Fruit fly (Drosophila melanogaster) whole organism, embryonic: ENCODE measurements around the gene Pka-C3.
A peak's percentile ranks its signal among the peaks of the same experiment; 100 is the strongest.

Experiments
- CG10321 ChIP-seq: fragments of 200-800 bp; sonication (Bioruptor generic); IDR thresholded peaks from 2 replicates; pipeline ENCODE4 v1.3.6; 2022; ENCODE audit warnings: missing biosample characterization, missing genetic modification characterization
- CG10654 ChIP-seq: fragments of 200-800 bp; sonication (Bioruptor generic); optimal IDR thresholded peaks from 2 replicates; lab custom pipeline; 2016; ENCODE audit warnings: missing biosample characterization, missing genetic modification characterization
- CG11560 ChIP-seq: fragments of 200-800 bp; sonication (Bioruptor generic); IDR thresholded peaks from 3 replicates; pipeline ENCODE4 v1.3.6; 2022; ENCODE audit warnings: missing biosample characterization, missing genetic modification characterization
- CG14441 ChIP-seq: fragments of 200-800 bp; sonication (Bioruptor generic); IDR thresholded peaks from 2 replicates; pipeline ENCODE4 v1.3.6; 2022; ENCODE audit warnings: missing biosample characterization, missing genetic modification characterization
- CG14860 ChIP-seq: fragments of 200-800 bp; sonication (Bioruptor generic); IDR thresholded peaks from 3 replicates; pipeline ENCODE4 v1.3.6; 2022; ENCODE audit warnings: missing biosample characterization, missing genetic modification characterization; ENCODE audit not compliant: partially characterized antibody
- CG15269 ChIP-seq: fragments of 200-800 bp; sonication (Bioruptor generic); optimal IDR thresholded peaks from 2 replicates; lab custom pipeline; 2018; ENCODE audit warnings: missing biosample characterization, mild to moderate bottlenecking, missing genetic modification characterization, moderate library complexity
- CG17359 ChIP-seq: fragments of 200-800 bp; sonication (Bioruptor generic); optimal IDR thresholded peaks from 3 replicates; lab custom pipeline; 2018; ENCODE audit warnings: missing biosample characterization, mild to moderate bottlenecking, missing genetic modification characterization, moderate library complexity
- CG18011 ChIP-seq: fragments of 200-800 bp; sonication (Bioruptor generic); optimal IDR thresholded peaks from 2 replicates; lab custom pipeline; 2017; ENCODE audit warnings: missing biosample characterization, missing genetic modification characterization, mild to moderate bottlenecking, moderate library complexity, missing genotype
- CG2712 ChIP-seq: fragments of 200-800 bp; optimal IDR thresholded peaks from 3 replicates; lab custom pipeline; 2019; ENCODE audit warnings: missing biosample characterization, mild to moderate bottlenecking, missing genetic modification characterization, moderate library complexity
- CG2889 ChIP-seq: fragments of 200-800 bp; sonication (Bioruptor generic); IDR thresholded peaks from 3 replicates; pipeline ENCODE4 v1.3.6; 2022; ENCODE audit warnings: missing biosample characterization, missing genetic modification characterization
- CG32532 ChIP-seq: fragments of 200-800 bp; sonication (Bioruptor generic); IDR thresholded peaks from 2 replicates; pipeline ENCODE4 v1.3.6; 2022; ENCODE audit warnings: missing biosample characterization, missing genetic modification characterization
- CG3995 ChIP-seq: fragments of 200-800 bp; sonication (Bioruptor generic); optimal IDR thresholded peaks from 3 replicates; lab custom pipeline; 2016; ENCODE audit warnings: missing biosample characterization, missing genetic modification characterization
- CG4404 ChIP-seq: fragments of 200-800 bp; sonication (Bioruptor generic); IDR thresholded peaks from 2 replicates; pipeline ENCODE4 v1.3.6; 2022; ENCODE audit warnings: missing biosample characterization, missing genetic modification characterization
- CG6689 ChIP-seq: fragments of 200-800 bp; sonication (Bioruptor generic); IDR thresholded peaks from 2 replicates; pipeline ENCODE4 v1.3.6; 2022; ENCODE audit warnings: missing biosample characterization, missing genetic modification characterization
- CG8281 ChIP-seq: fragments of 200-800 bp; sonication (Bioruptor generic); optimal IDR thresholded peaks from 2 replicates; lab custom pipeline; 2018; ENCODE audit warnings: missing biosample characterization, mild to moderate bottlenecking, missing genetic modification characterization, moderate library complexity
- CG9609 ChIP-seq: fragments of 200-800 bp; sonication (Bioruptor generic); optimal IDR thresholded peaks from 3 replicates; lab custom pipeline; 2016; ENCODE audit warnings: missing biosample characterization, missing genetic modification characterization
- Dek ChIP-seq: fragments of 200-800 bp; sonication (Bioruptor generic); optimal IDR thresholded peaks from 3 replicates; lab custom pipeline; 2019; ENCODE audit warnings: missing biosample characterization, mild to moderate bottlenecking, missing genetic modification characterization, moderate library complexity
- Fer1 ChIP-seq: fragments of 200-800 bp; sonication (Bioruptor generic); optimal IDR thresholded peaks from 2 replicates; lab custom pipeline; 2017; ENCODE audit warnings: missing biosample characterization, mild to moderate bottlenecking, missing genetic modification characterization
- HLH4C ChIP-seq: fragments of 200-800 bp; sonication (Bioruptor generic); IDR thresholded peaks from 3 replicates; pipeline ENCODE4 v1.3.6; 2022; ENCODE audit warnings: missing biosample characterization, missing genetic modification characterization; ENCODE audit not compliant: partially characterized antibody
- Hr39 ChIP-seq: fragments of >200 bp; optimal IDR thresholded peaks from 2 replicates; lab custom pipeline; 2017
- Hsf ChIP-seq: fragments of 200-800 bp; sonication (Bioruptor generic); optimal IDR thresholded peaks from 3 replicates; lab custom pipeline; 2016; ENCODE audit warnings: missing biosample characterization, missing genetic modification characterization
- MTF-1 ChIP-seq: fragments of 200-800 bp; sonication (Bioruptor generic); optimal IDR thresholded peaks from 2 replicates; lab custom pipeline; 2018; ENCODE audit warnings: missing biosample characterization, mild to moderate bottlenecking, missing genetic modification characterization, borderline replicate concordance
- NFAT ChIP-seq: fragments of 200-800 bp; sonication (Bioruptor generic); IDR thresholded peaks from 2 replicates; pipeline ENCODE4 v1.3.6; 2022; ENCODE audit warnings: missing biosample characterization, missing genetic modification characterization
- Nf-YC ChIP-seq: fragments of 200-800 bp; optimal IDR thresholded peaks from 3 replicates; lab custom pipeline; 2019; ENCODE audit warnings: missing biosample characterization, mild to moderate bottlenecking, missing genetic modification characterization, moderate library complexity
- Sox102F ChIP-seq: fragments of 200-800 bp; sonication (Bioruptor generic); optimal IDR thresholded peaks from 2 replicates; lab custom pipeline; 2018; ENCODE audit warnings: missing biosample characterization, mild to moderate bottlenecking, missing genetic modification characterization, moderate library complexity
- Sry-δ ChIP-seq: fragments of 200-800 bp; sonication (Bioruptor generic); optimal IDR thresholded peaks from 2 replicates; lab custom pipeline; 2016; ENCODE audit warnings: missing biosample characterization, missing genetic modification characterization
- Ssrp ChIP-seq: fragments of 200-800 bp; sonication (Bioruptor generic); optimal IDR thresholded peaks from 2 replicates; lab custom pipeline; 2018; ENCODE audit warnings: missing biosample characterization, mild to moderate bottlenecking, missing genetic modification characterization, moderate library complexity
- Usf ChIP-seq: fragments of 200-800 bp; sonication (Bioruptor generic); optimal IDR thresholded peaks from 2 replicates; lab custom pipeline; 2017; ENCODE audit warnings: missing genotype, missing biosample characterization, missing genetic modification characterization
- ab ChIP-seq: fragments of 200-800 bp; sonication (Bioruptor generic); optimal IDR thresholded peaks from 2 replicates; lab custom pipeline; 2016; ENCODE audit warnings: missing biosample characterization, missing genetic modification characterization
- ase ChIP-seq: fragments of 200-800 bp; sonication (Bioruptor generic); IDR thresholded peaks from 3 replicates; pipeline ENCODE4 v1.3.6; 2022; ENCODE audit warnings: missing biosample characterization, missing genetic modification characterization
- ash1 ChIP-seq: fragments of 200-800 bp; sonication (Bioruptor generic); optimal IDR thresholded peaks from 2 replicates; lab custom pipeline; 2018; ENCODE audit warnings: missing biosample characterization, mild to moderate bottlenecking, missing genetic modification characterization
- bbx ChIP-seq: fragments of 200-800 bp; sonication (Bioruptor generic); IDR thresholded peaks from 2 replicates; pipeline ENCODE4 v1.3.6; 2022; ENCODE audit warnings: missing biosample characterization, missing genetic modification characterization; ENCODE audit not compliant: partially characterized antibody
- cad ChIP-seq: fragments of >200 bp; optimal IDR thresholded peaks from 2 replicates; lab custom pipeline; 2017; ENCODE audit warnings: missing biosample characterization, missing genetic modification characterization
- cato ChIP-seq: fragments of 200-800 bp; sonication (Bioruptor generic); optimal IDR thresholded peaks from 2 replicates; lab custom pipeline; 2016; ENCODE audit warnings: missing biosample characterization, missing genetic modification characterization, borderline replicate concordance
- cg ChIP-seq: fragments of 200-800 bp; sonication (Bioruptor generic); optimal IDR thresholded peaks from 3 replicates; lab custom pipeline; 2019; ENCODE audit warnings: missing biosample characterization, mild to moderate bottlenecking, missing genetic modification characterization, moderate library complexity
- crc ChIP-seq: fragments of 200-800 bp; sonication (Bioruptor generic); optimal IDR thresholded peaks from 2 replicates; lab custom pipeline; 2016; ENCODE audit warnings: missing biosample characterization, missing genetic modification characterization
- dmrt99B ChIP-seq: fragments of 200-800 bp; sonication (Bioruptor generic); optimal IDR thresholded peaks from 2 replicates; lab custom pipeline; 2018; ENCODE audit warnings: missing biosample characterization, mild to moderate bottlenecking, missing genetic modification characterization, moderate library complexity
- gem ChIP-seq: fragments of 200-800 bp; sonication (Bioruptor generic); optimal IDR thresholded peaks from 2 replicates; lab custom pipeline; 2019; ENCODE audit warnings: missing biosample characterization, mild to moderate bottlenecking, missing genetic modification characterization, moderate library complexity
- gt ChIP-seq: fragments of 200-800 bp; sonication (Bioruptor generic); IDR thresholded peaks from 2 replicates; pipeline ENCODE4 v1.3.6; 2022; ENCODE audit warnings: missing biosample characterization, missing genetic modification characterization
- hth ChIP-seq: fragments of >200 bp; optimal IDR thresholded peaks from 2 replicates; lab custom pipeline; 2017; ENCODE audit warnings: inconsistent platforms
- odd ChIP-seq: fragments of 200-800 bp; sonication (Bioruptor generic); optimal IDR thresholded peaks from 2 replicates; lab custom pipeline; 2017; ENCODE audit warnings: missing biosample characterization, mild to moderate bottlenecking, missing genetic modification characterization
- peb ChIP-seq: fragments of 200-800 bp; sonication (Bioruptor generic); IDR thresholded peaks from 2 replicates; pipeline ENCODE4 v1.3.6; 2022; ENCODE audit warnings: missing biosample characterization, missing genetic modification characterization
- prd ChIP-seq, 3 experiments: fragments of >200 bp in 2 of 3; fragments of 200-800 bp in 1 of 3; sonication (Bioruptor generic) in 1 of 3; optimal IDR thresholded peaks in 2 of 3; IDR thresholded peaks in 1 of 3; 2 replicates in 2 of 3; 3 replicates in 1 of 3; pipeline versions ENCODE4 v1.3.6 to Lab custom; 2017 to 2022; ENCODE audit warnings: missing biosample characterization in 1 of 3, missing genetic modification characterization in 1 of 3
- ranshi ChIP-seq: fragments of 200-800 bp; sonication (Bioruptor generic); IDR thresholded peaks from 2 replicates; pipeline ENCODE4 v1.3.6; 2022; ENCODE audit warnings: missing biosample characterization, missing genetic modification characterization
- slou ChIP-seq: fragments of 200-800 bp; sonication (Bioruptor generic); optimal IDR thresholded peaks from 3 replicates; lab custom pipeline; 2016; ENCODE audit warnings: missing biosample characterization, missing genetic modification characterization
- tio ChIP-seq: fragments of 200-800 bp; sonication (Bioruptor generic); optimal IDR thresholded peaks from 2 replicates; lab custom pipeline; 2017; ENCODE audit warnings: missing biosample characterization, missing genetic modification characterization, inconsistent platforms
- vnd ChIP-seq: fragments of 200-800 bp; sonication (Bioruptor generic); IDR thresholded peaks from 3 replicates; pipeline ENCODE4 v1.3.6; 2022; ENCODE audit warnings: missing biosample characterization, missing genetic modification characterization; ENCODE audit not compliant: partially characterized antibody
- zen2 ChIP-seq: fragments of 200-800 bp; sonication (Bioruptor generic); IDR thresholded peaks from 3 replicates; pipeline ENCODE4 v1.3.6; 2022; ENCODE audit warnings: missing biosample characterization, missing genetic modification characterization; ENCODE audit not compliant: partially characterized antibody
- zf30C ChIP-seq: fragments of 200-800 bp; sonication (Bioruptor generic); optimal IDR thresholded peaks from 3 replicates; lab custom pipeline; 2018; ENCODE audit warnings: missing biosample characterization, mild to moderate bottlenecking, missing genetic modification characterization

Gene Pka-C3

dm6 chr3L:15982783-15983432 lies 28.3 kb upstream of the Pka-C3 start, which contains the start of the genes brm and Arl1 (continued):
- TF ChIP-seq CG3995 (GFP tag; lab: Kevin White, UChicago) (peak; percentile 99), gt (GFP tag; lab: Robert Waterston, UW) (peak; percentile 98), CG18011 (peak; percentile 92), zf30C (peak; percentile 60), NFAT (GFP tag; lab: Robert Waterston, UW) (peak; percentile 99), CG15269 (tag; lab: Kevin White, UChicago) (peak; percentile 99), HLH4C (no peak), peb (GFP tag; lab: Robert Waterston, UW) (peak; percentile 99), CG32532 (GFP tag; lab: Robert Waterston, UW) (peak; percentile 99), MTF-1 (GFP tag; lab: Kevin White, UChicago) (peak; percentile 90), CG8281 (peak; percentile 91), vnd (GFP tag; lab: Robert Waterston, UW) (peak; percentile 49; the same call in 1 of the 3 replicates), CG2889 (GFP tag; lab: Robert Waterston, UW) (peak; percentile 98), gem (tag; lab: Kevin White, UChicago) (peak; percentile 99), cad (no peak), CG11560 (tag; lab: Robert Waterston, UW) (peak; percentile 94), Nf-YC (peak; percentile 94), ranshi (GFP tag; lab: Robert Waterston, UW) (peak; percentile 99), Usf (peak; percentile 98), Fer1 (GFP tag; lab: Kevin White, UChicago) (peak; percentile 99), CG10321 (GFP tag; lab: Robert Waterston, UW) (peak; percentile 85), ab (peak; percentile 70), odd (peak; percentile 94), cg (GFP tag; lab: Kevin White, UChicago) (no peak), ase (GFP tag; lab: Robert Waterston, UW) (peak; percentile 99), bbx (GFP tag; lab: Robert Waterston, UW) (no peak), Sry-δ (GFP tag; lab: Kevin White, UChicago) (peak; percentile 63), CG14860 (GFP tag; lab: Robert Waterston, UW) (no peak), slou (GFP tag; lab: Kevin White, UChicago) (peak; percentile 95), CG10654 (GFP tag; lab: Kevin White, UChicago) (peak; percentile 97), cato (peak; percentile 96), Sox102F (peak; percentile 98), CG6689 (GFP tag; lab: Robert Waterston, UW) (peak; percentile 99), crc (GFP tag; lab: Kevin White, UChicago) (peak; percentile 75), CG2712 (peak; percentile 99), ash1 (GFP tag; lab: Kevin White, UChicago) (peak; percentile 93), Dek (tag; lab: Kevin White, UChicago) (peak; percentile 97), CG9609 (GFP tag; lab: Kevin White, UChicago) (peak; percentile 84), dmrt99B (tag; lab: Kevin White, UChicago) (peak; percentile 97), zen2 (GFP tag; lab: Robert Waterston, UW) (no peak), tio (GFP tag; lab: Kevin White, UChicago) (peak; percentile 97), hth (no peak), CG14441 (GFP tag; lab: Robert Waterston, UW) (peak; percentile 99), Ssrp (tag; lab: Kevin White, UChicago) (peak; percentile 98), Hsf (peak; percentile 94), Hr39 (lab: Kevin White, UChicago) (no peak), prd (optimal IDR thresholded peaks at IDR 0.05; lab: Kevin White, UChicago) (no peak), prd (GFP tag; IDR thresholded peaks at IDR 0.05; lab: Robert Waterston, UW) (peak; percentile 99), CG4404 (GFP tag; lab: Robert Waterston, UW) (peak; percentile 99), CG17359 (peak; percentile 98)
